Fruit fly (Drosophila melanogaster): ENCODE data around the gene CG44362.

Gene CG44362

dm6 chr3L:11371342-11371741, 26.0 kb upstream of the CG44362 start:
- TF ChIP-seq CG14655 (GFP tag; optimal IDR thresholded peaks at IDR 0.05): no peak
- TF ChIP-seq CG13204 (GFP tag; optimal IDR thresholded peaks at IDR 0.05): peak; percentile 36
- TF ChIP-seq Pif1B (GFP tag; optimal IDR thresholded peaks at IDR 0.05): peak; percentile 4
- TF ChIP-seq CG4496 (GFP tag; IDR thresholded peaks at IDR 0.05): 0 out of 3 replicates have a peak, but pooled peaks have one; percentile 35

DNA sequence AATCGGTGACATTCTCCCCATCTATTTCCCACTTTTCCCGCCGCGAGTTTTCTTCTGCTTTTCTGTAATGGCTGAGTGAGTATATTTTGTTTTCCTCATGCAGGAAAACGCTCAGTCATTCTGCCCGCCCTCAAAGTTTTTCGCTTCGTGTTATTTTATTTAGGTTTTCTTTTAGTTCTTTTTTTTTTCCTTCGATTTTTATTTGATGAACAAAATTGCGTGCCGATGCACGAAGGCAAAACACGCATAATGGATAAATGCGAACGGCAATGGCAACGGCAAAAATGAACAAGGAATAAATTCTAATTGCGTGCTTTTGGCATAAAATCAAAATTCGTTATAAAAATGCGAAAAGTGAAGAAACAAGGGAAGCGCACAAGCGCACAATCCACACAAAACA, 24.9 kb upstream of the CG44362 start:
- peak; percentile 46; the same call in 1 of the 3 replicates for TF ChIP-seq fd96Ca (GFP tag; IDR thresholded peaks at IDR 0.05)
- peak; percentile 54; the same call in 2 of the 3 replicates for TF ChIP-seq CG4496 (GFP tag; IDR thresholded peaks at IDR 0.05)
- TF ChIP-seq rn (GFP tag; IDR thresholded peaks at IDR 0.05): no peak

DNA sequence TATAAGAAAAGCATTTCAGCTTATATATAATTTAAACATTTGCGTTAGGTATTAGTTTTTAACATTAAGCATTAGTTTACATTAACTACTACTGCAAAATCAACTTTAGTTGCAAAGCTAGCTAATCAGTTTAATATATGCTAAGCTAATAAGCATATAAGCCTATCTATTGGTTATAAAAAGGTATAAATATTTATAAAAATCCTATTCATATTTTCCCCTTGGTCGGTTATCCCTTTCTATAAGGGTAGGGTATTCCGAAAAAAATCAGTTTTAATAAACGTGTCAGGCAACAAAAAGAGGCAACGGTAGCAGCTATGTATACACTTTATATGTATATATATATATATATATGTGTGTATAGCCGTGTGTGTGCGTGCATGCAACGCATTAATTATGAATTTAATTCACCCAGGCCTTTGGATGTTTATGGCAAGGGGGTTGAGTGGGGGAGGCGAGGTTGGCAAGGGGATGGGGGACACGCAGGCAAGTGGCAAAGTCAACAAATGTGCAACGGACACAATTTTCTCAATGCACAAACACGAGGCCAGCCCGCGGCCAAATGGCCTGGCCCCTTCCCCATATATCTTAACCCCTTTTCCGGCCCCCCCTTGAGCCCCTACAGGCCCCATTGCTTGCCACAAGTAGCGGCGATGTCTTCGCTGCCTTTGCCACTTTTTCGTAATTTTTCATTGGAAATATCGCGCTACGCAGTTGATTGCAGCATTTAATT, 24.1 kb upstream of the CG44362 start:
- TF ChIP-seq CG15710 (tag; optimal IDR thresholded peaks at IDR 0.05): peak; percentile 2
- no peak for TF ChIP-seq gl (tag; optimal IDR thresholded peaks at IDR 0.05)
- TF ChIP-seq Pif1B (GFP tag; optimal IDR thresholded peaks at IDR 0.05): no peak
- no peak for TF ChIP-seq Snoo (tag; optimal IDR thresholded peaks at IDR 0.05)
- no peak for TF ChIP-seq CG34367 (tag; optimal IDR thresholded peaks at IDR 0.05)
- TF ChIP-seq CG12605 (GFP tag; IDR thresholded peaks at IDR 0.05): 0 out of 2 replicates have a peak, but pooled peaks have one; percentile 25
- no peak for TF ChIP-seq CG8159 (tag; optimal IDR thresholded peaks at IDR 0.05)
- no peak for TF ChIP-seq rn (GFP tag; IDR thresholded peaks at IDR 0.05)
- peak; percentile 68 for TF ChIP-seq CG32121 (GFP tag; IDR thresholded peaks at IDR 0.05)
- TF ChIP-seq CG14655 (GFP tag; optimal IDR thresholded peaks at IDR 0.05): no peak
- TF ChIP-seq CG17806 (tag; optimal IDR thresholded peaks at IDR 0.05): peak; percentile 7
- TF ChIP-seq CG10348 (GFP tag; IDR thresholded peaks at IDR 0.05): no peak
- TF ChIP-seq Pif1A (GFP tag; optimal IDR thresholded peaks at IDR 0.05): no peak
- no peak for TF ChIP-seq CG4496 (GFP tag; IDR thresholded peaks at IDR 0.05)
- TF ChIP-seq D1 (tag; optimal IDR thresholded peaks at IDR 0.05): no peak
- TF ChIP-seq EcR (GFP tag; optimal IDR thresholded peaks at IDR 0.05): no peak
- no peak for TF ChIP-seq CG13204 (GFP tag; optimal IDR thresholded peaks at IDR 0.05)
- TF ChIP-seq CG9948 (tag; optimal IDR thresholded peaks at IDR 0.05): peak; percentile 0
- no peak for TF ChIP-seq CG8301 (tag; optimal IDR thresholded peaks at IDR 0.05)
- peak; percentile 27; the same call in 1 of the 2 replicates for TF ChIP-seq Ets98B (GFP tag; IDR thresholded peaks at IDR 0.05)
- TF ChIP-seq fd96Ca (GFP tag; IDR thresholded peaks at IDR 0.05): peak; percentile 74

DNA sequence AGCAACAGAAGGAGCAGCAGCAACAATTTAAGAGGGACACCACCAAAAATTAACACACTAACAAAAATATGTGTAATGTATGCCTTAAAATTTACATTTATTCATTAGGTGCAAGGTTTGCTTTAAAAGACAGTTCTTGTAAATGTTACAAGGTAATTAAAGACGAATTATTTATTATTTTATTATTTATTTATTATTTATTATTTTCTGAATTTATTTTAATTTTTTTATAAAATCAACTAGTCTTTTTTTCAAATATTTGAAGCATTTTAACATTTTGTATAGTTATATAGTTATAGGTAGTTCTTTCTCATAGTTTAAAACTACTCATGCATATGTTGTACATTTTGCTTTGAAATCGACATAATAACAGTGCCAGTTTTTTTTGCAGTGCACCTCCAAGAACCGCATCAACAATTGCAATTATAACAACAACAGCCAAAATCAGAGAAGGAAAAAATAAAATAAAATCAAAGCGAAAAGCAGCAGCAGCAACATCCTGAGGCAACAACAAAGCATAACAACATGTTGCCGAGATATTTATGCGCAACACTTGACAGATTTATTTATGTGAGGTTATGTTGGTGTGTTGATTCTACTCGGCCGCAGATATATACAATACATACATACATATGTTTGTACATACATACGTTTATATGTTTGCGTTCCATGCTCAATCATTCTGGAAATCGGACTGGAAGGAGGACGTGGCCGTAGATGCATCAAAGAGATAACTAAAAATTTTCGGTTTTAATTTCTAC, 23.3 kb upstream of the CG44362 start:
- TF ChIP-seq Pif1B (GFP tag; optimal IDR thresholded peaks at IDR 0.05) (no peak), CG17806 (tag; optimal IDR thresholded peaks at IDR 0.05) (peak; percentile 57), CG8301 (tag; optimal IDR thresholded peaks at IDR 0.05) (peak; percentile 2), CG12605 (GFP tag; IDR thresholded peaks at IDR 0.05) (no peak), CG4496 (GFP tag; IDR thresholded peaks at IDR 0.05) (no peak; the same call in 2 of the 3 replicates), CG34367 (tag; optimal IDR thresholded peaks at IDR 0.05) (peak; percentile 28), rn (GFP tag; IDR thresholded peaks at IDR 0.05) (no peak), Ets98B (GFP tag; IDR thresholded peaks at IDR 0.05) (no peak), CG10348 (GFP tag; IDR thresholded peaks at IDR 0.05) (no peak), fd96Ca (GFP tag; IDR thresholded peaks at IDR 0.05) (no peak), D1 (tag; optimal IDR thresholded peaks at IDR 0.05) (peak; percentile 57), CG8159 (tag; optimal IDR thresholded peaks at IDR 0.05) (peak; percentile 85), EcR (GFP tag; optimal IDR thresholded peaks at IDR 0.05) (no peak), Pif1A (GFP tag; optimal IDR thresholded peaks at IDR 0.05) (peak; percentile 30), CG9948 (tag; optimal IDR thresholded peaks at IDR 0.05) (peak; percentile 69), Snoo (tag; optimal IDR thresholded peaks at IDR 0.05) (peak; percentile 40), CG13204 (GFP tag; optimal IDR thresholded peaks at IDR 0.05) (no peak), CG15710 (tag; optimal IDR thresholded peaks at IDR 0.05) (peak; percentile 70), CG14655 (GFP tag; optimal IDR thresholded peaks at IDR 0.05) (peak; percentile 55), gl (tag; optimal IDR thresholded peaks at IDR 0.05) (no peak), CG32121 (GFP tag; IDR thresholded peaks at IDR 0.05) (no peak)

dm6 chr3L:11375304-11375703, 22.0 kb upstream of the CG44362 start:
- TF ChIP-seq CG14655 (GFP tag; optimal IDR thresholded peaks at IDR 0.05) (peak; percentile 76), CG9948 (tag; optimal IDR thresholded peaks at IDR 0.05) (peak; percentile 46), fd96Ca (GFP tag; IDR thresholded peaks at IDR 0.05) (no peak; the same call in 2 of the 3 replicates), Snoo (tag; optimal IDR thresholded peaks at IDR 0.05) (peak; percentile 36), rn (GFP tag; IDR thresholded peaks at IDR 0.05) (no peak), CG15710 (tag; optimal IDR thresholded peaks at IDR 0.05) (peak; percentile 49), CG8301 (tag; optimal IDR thresholded peaks at IDR 0.05) (peak; percentile 60), CG34367 (tag; optimal IDR thresholded peaks at IDR 0.05) (peak; percentile 45), CG10348 (GFP tag; IDR thresholded peaks at IDR 0.05) (no peak), gl (tag; optimal IDR thresholded peaks at IDR 0.05) (no peak), CG12605 (GFP tag; IDR thresholded peaks at IDR 0.05) (no peak), EcR (GFP tag; optimal IDR thresholded peaks at IDR 0.05) (no peak), CG32121 (GFP tag; IDR thresholded peaks at IDR 0.05) (peak; percentile 52; the same call in 1 of the 2 replicates), D1 (tag; optimal IDR thresholded peaks at IDR 0.05) (no peak), Pif1A (GFP tag; optimal IDR thresholded peaks at IDR 0.05) (peak; percentile 60), CG8159 (tag; optimal IDR thresholded peaks at IDR 0.05) (peak; percentile 71), CG4496 (GFP tag; IDR thresholded peaks at IDR 0.05) (0 out of 3 replicates have a peak, but pooled peaks have one; percentile 50), Pif1B (GFP tag; optimal IDR thresholded peaks at IDR 0.05) (peak; percentile 49), Ets98B (GFP tag; IDR thresholded peaks at IDR 0.05) (0 out of 2 replicates have a peak, but pooled peaks have one; percentile 23), CG13204 (GFP tag; optimal IDR thresholded peaks at IDR 0.05) (peak; percentile 38), CG17806 (tag; optimal IDR thresholded peaks at IDR 0.05) (peak; percentile 34)
